Worm (Caenorhabditis elegans) whole organism, young adult: ENCODE measurements around the gene C28H8.5.

ENCODE experiments used
- F49E8.2 ChIP-seq: sonication (generic microtip); optimal IDR thresholded peaks from 3 replicates; lab custom pipeline; 2017; ENCODE audit warnings: missing genetic modification characterization, mild to moderate bottlenecking, missing compliant biosample characterization, antibody characterized with exemption, moderate library complexity; ENCODE audit not compliant: insufficient read depth
- T26A5.8 ChIP-seq: sonication (generic microtip); optimal IDR thresholded peaks from 2 replicates; lab custom pipeline; 2016; ENCODE audit warnings: missing genetic modification characterization, missing compliant biosample characterization
- ama-1 ChIP-seq, 3 experiments: fragments of 150-350 bp in 1 of 3; sonication (generic microtip) in 2 of 3; optimal IDR thresholded peaks; 2 replicates each; lab custom pipeline; 2014 to 2018; ENCODE audit warnings: missing biosample characterization in 2 of 3, missing genetic modification characterization in 2 of 3, missing genetic modification reagents in 2 of 3
- cebp-2 ChIP-seq: fragments of 200-800 bp; sonication (Bioruptor generic); IDR thresholded peaks from 2 replicates; pipeline ENCODE4 v1.3.6; 2022; ENCODE audit warnings: missing genetic modification characterization, missing compliant biosample characterization
- nhr-80 ChIP-seq: sonication (generic microtip); optimal IDR thresholded peaks from 2 replicates; lab custom pipeline; 2016; ENCODE audit warnings: missing genetic modification characterization, missing compliant biosample characterization
- rcor-1 ChIP-seq: fragments of 200-800 bp; sonication (Bioruptor generic); IDR thresholded peaks from 2 replicates; pipeline ENCODE4 v1.3.6; 2022; ENCODE audit warnings: missing genetic modification reagents, missing genetic modification characterization, missing compliant biosample characterization
- unc-62 ChIP-seq: fragments of 150-350 bp; optimal IDR thresholded peaks from 2 replicates; lab custom pipeline; 2014; ENCODE audit warnings: missing biosample characterization, missing genetic modification reagents, missing genetic modification characterization
- ztf-22 ChIP-seq: fragments of 200-800 bp; sonication (Bioruptor generic); optimal IDR thresholded peaks from 2 replicates; lab custom pipeline; 2018; ENCODE audit warnings: mild to moderate bottlenecking, missing genetic modification characterization, moderate library complexity, missing compliant biosample characterization

ce11 chrIII:5892909-5893308, 8.8 kb downstream of the C28H8.5 start:
- TF ChIP-seq ztf-22 (GFP tag; lab: Kevin White, UChicago) (no peak), unc-62 (GFP tag; lab: Kevin White, UChicago) (no peak), T26A5.8 (tag; lab: Kevin White, UChicago) (no peak), F49E8.2 (tag; lab: Kevin White, UChicago) (no peak), nhr-80 (tag; lab: Kevin White, UChicago) (no peak), cebp-2 (GFP tag; lab: Robert Waterston, UW) (no peak), ama-1 (optimal IDR thresholded peaks at IDR 0.05; lab: Kevin White, UChicago) (no peak), ama-1 (GFP tag; optimal IDR thresholded peaks at IDR 0.05; lab: Kevin White, UChicago) (no peak), rcor-1 (GFP tag; lab: Robert Waterston, UW) (no peak)
